Worm (Caenorhabditis elegans): ENCODE data around the gene R08F11.1.

DNA sequence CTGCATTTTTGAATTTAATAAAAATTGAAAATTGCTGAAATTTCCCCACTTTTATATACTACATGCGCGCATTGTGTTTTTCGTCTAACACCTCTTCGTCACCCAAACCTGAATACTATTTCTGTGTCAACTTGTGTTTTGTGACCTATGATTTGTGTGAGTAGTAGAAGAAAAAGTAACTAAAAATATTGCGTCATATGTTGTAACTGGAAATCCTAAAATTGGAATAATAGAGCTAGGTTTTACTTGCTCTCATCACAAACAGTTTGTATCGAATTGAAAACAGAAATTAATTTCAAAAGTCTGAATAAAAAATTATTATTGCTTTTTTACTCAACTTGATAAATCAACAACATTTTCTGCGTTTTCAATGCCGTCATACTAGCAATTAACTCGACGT, 21.5 kb upstream of the R08F11.1 start, which contains the start of gene R08F11.4:
- TF ChIP-seq dao-5 (tag; optimal IDR thresholded peaks at IDR 0.05) (no peak), him-1 (tag; optimal IDR thresholded peaks at IDR 0.05) (no peak)
